Fruit fly (Drosophila melanogaster) S2 (cell line): Measurements from ENCODE around the gene CG9515.

Experiments used
- CG8478 ChIP-seq: fragments of >200 bp; optimal IDR thresholded peaks from 2 replicates; lab custom pipeline; 2018
- CTCF ChIP-seq, 2 experiments: fragments of >200 bp; optimal IDR thresholded peaks; 2 replicates each; lab custom pipeline; 2018

DNA sequence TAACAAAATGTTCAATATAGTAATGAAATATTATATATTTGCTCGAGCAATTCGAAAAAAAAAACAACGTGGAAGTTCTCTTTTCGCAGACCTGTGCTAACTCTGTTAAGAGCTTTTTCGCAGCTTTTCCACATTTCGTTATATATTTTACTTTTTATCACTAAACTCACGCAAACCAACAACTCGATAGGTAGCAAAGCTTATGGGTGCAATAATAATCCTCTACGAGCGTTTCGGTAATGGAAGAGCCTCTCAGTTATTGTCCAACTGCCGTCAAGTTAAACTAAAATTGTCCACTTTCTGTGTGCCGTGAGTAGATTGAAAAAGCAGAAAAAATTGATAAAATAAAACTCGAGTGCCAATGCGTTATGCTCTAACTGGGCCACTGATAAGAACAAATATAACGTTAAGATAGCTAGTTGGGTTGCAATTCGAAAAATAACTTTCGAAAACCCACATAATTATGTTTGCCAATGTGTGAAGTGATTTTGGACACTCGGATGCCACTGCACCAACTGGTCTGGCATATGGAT is 9.3 kb downstream of the CG9515 start, which contains the start of gene Tsp29Fa:
- TF ChIP-seq CTCF (optimal IDR thresholded peaks at IDR 0.05; lab: Kevin White, UChicago): no peak
- TF ChIP-seq CG8478 (lab: Kevin White, UChicago): no peak
